Fruit fly (Drosophila melanogaster) whole organism, pupa: ENCODE measurements around the gene CG2681.

Experiments
- CG10348 ChIP-seq: fragments of 200-800 bp; sonication (Bioruptor generic); IDR thresholded peaks from 2 replicates; pipeline ENCODE4 v1.3.6; 2022; ENCODE audit warnings: missing biosample characterization, missing genetic modification characterization
- CG12605 ChIP-seq: fragments of 200-800 bp; sonication (Bioruptor generic); IDR thresholded peaks from 2 replicates; pipeline ENCODE4 v1.3.6; 2022; ENCODE audit warnings: missing biosample characterization, missing genetic modification characterization
- CG15710 ChIP-seq: fragments of 200-800 bp; sonication (Bioruptor generic); optimal IDR thresholded peaks from 2 replicates; lab custom pipeline; 2018; ENCODE audit warnings: missing biosample characterization, mild to moderate bottlenecking, missing genetic modification characterization, moderate library complexity
- CG34367 ChIP-seq: fragments of 200-800 bp; sonication (Bioruptor generic); optimal IDR thresholded peaks from 2 replicates; lab custom pipeline; 2018; ENCODE audit warnings: missing biosample characterization, mild to moderate bottlenecking, missing genetic modification characterization
- CG4496 ChIP-seq: fragments of 200-800 bp; sonication (Bioruptor generic); IDR thresholded peaks from 3 replicates; pipeline ENCODE4 v1.3.6; 2022; ENCODE audit warnings: missing biosample characterization, missing genetic modification characterization
- D1 ChIP-seq: fragments of 200-800 bp; sonication (Bioruptor generic); optimal IDR thresholded peaks from 2 replicates; lab custom pipeline; 2018; ENCODE audit warnings: missing biosample characterization, mild to moderate bottlenecking, missing genetic modification characterization, moderate library complexity
- Pif1A ChIP-seq: fragments of 200-800 bp; sonication (Bioruptor generic); optimal IDR thresholded peaks from 3 replicates; lab custom pipeline; 2016; ENCODE audit warnings: missing biosample characterization, missing genetic modification characterization
- Pif1B ChIP-seq: fragments of 200-800 bp; sonication (Bioruptor generic); optimal IDR thresholded peaks from 3 replicates; lab custom pipeline; 2016; ENCODE audit warnings: missing biosample characterization, missing genetic modification characterization
- Snoo ChIP-seq: fragments of 200-800 bp; sonication (Bioruptor generic); optimal IDR thresholded peaks from 3 replicates; lab custom pipeline; 2017; ENCODE audit warnings: missing biosample characterization, mild to moderate bottlenecking, missing genetic modification characterization, inconsistent platforms
- fd96Ca ChIP-seq: fragments of 200-800 bp; sonication (Bioruptor generic); IDR thresholded peaks from 3 replicates; pipeline ENCODE4 v1.3.6; 2022; ENCODE audit warnings: missing biosample characterization, missing genetic modification characterization
- rn ChIP-seq: fragments of 200-800 bp; sonication (Bioruptor generic); IDR thresholded peaks from 2 replicates; pipeline ENCODE4 v1.3.6; 2022; ENCODE audit warnings: missing biosample characterization, missing genetic modification characterization

dm6 chrX:2749693-2750092, 41.2 kb downstream of the CG2681 start:
- TF ChIP-seq Pif1B (GFP tag; lab: Kevin White, UChicago) (no peak), Pif1A (GFP tag; lab: Kevin White, UChicago) (no peak), fd96Ca (GFP tag; lab: Robert Waterston, UW) (no peak), CG12605 (GFP tag; lab: Robert Waterston, UW) (no peak), Snoo (no peak), rn (GFP tag; lab: Robert Waterston, UW) (no peak), CG34367 (tag; lab: Kevin White, UChicago) (no peak), CG10348 (GFP tag; lab: Robert Waterston, UW) (no peak), D1 (tag; lab: Kevin White, UChicago) (no peak), CG4496 (GFP tag; lab: Robert Waterston, UW) (no peak), CG15710 (no peak)
